Fruit fly (Drosophila melanogaster): ENCODE measurements around the gene CG17475.

Gene CG17475

DNA sequence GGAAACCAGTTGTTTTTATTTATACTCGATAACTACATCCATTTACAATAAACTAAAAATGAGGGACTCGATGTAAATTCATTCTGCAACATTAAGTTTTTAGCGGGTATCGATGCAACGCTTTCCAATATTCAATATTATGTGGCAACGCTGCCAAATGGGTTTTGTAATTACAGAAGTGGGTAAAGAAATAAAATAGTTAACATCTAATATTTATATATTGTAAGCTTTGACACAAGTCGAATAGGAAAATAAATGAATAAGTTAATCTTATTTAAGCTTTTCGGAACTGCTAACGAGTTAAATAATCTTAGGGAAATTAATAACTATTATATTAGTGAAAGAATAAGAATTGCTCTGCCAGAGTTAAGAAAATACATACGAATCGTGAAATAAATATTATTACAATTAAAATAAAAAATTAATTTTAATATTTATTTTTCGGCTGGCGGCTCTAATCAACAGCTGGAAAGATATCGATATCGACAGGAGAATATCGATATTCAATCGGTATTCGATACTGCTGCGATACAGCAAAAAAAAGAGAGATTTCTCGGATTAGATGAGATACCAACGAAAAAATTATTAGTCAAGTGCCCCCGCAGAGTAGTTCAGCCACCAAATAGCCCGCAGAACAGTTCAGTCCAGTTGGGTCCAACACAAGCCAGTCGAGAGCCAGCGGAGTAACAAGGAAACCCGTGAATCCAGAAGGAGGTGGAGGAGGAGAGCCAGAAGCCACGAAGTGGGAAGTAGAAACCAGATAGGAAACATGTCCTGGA is 45.0 kb downstream of the CG17475 start, which contains the start of gene GckIII:
Gene GckIII, plus strand, starts transcription at position 485 of the 779 bp plus-strand sequence.
- TF ChIP-seq CG3407 (GFP tag; optimal IDR thresholded peaks at IDR 0.05): no peak
- TF ChIP-seq Nf-YC (tag; optimal IDR thresholded peaks at IDR 0.05): no peak
- no peak for TF ChIP-seq gt (GFP tag; IDR thresholded peaks at IDR 0.05)
- TF ChIP-seq CG3065 (GFP tag; optimal IDR thresholded peaks at IDR 0.05): no peak
- TF ChIP-seq CG8281 (tag; optimal IDR thresholded peaks at IDR 0.05): no peak
- no peak for TF ChIP-seq ci (GFP tag; IDR thresholded peaks at IDR 0.05)
- TF ChIP-seq CG3726 (GFP tag; IDR thresholded peaks at IDR 0.05): no peak
- no peak for TF ChIP-seq CG12769 (tag; optimal IDR thresholded peaks at IDR 0.05)
- TF ChIP-seq Spps (tag; optimal IDR thresholded peaks at IDR 0.05): no peak
- no peak for TF ChIP-seq CG31441 (GFP tag; IDR thresholded peaks at IDR 0.05)
- TF ChIP-seq CG2129 (GFP tag; IDR thresholded peaks at IDR 0.05; ENCODE audit: partially characterized antibody): peak; percentile 86
- TF ChIP-seq CG6254 (GFP tag; optimal IDR thresholded peaks at IDR 0.05): no peak
- TF ChIP-seq sima (GFP tag; optimal IDR thresholded peaks at IDR 0.05): no peak
- no peak for TF ChIP-seq CG14441 (GFP tag; IDR thresholded peaks at IDR 0.05)
- TF ChIP-seq p53 (GFP tag; optimal IDR thresholded peaks at IDR 0.05): no peak
- TF ChIP-seq CG13287 (GFP tag; IDR thresholded peaks at IDR 0.05; ENCODE audit: partially characterized antibody): peak; percentile 87
- TF ChIP-seq CG4707 (GFP tag; optimal IDR thresholded peaks at IDR 0.05): no peak
- TF ChIP-seq mirr (GFP tag; optimal IDR thresholded peaks at IDR 0.05): no peak
- TF ChIP-seq CG30403 (GFP tag; optimal IDR thresholded peaks at IDR 0.05): no peak
- TF ChIP-seq CG10543 (GFP tag; optimal IDR thresholded peaks at IDR 0.05): no peak
- TF ChIP-seq CG10366 (GFP tag; IDR thresholded peaks at IDR 0.05): no peak
- no peak for TF ChIP-seq Mes4 (GFP tag; optimal IDR thresholded peaks at IDR 0.05)
- no peak for TF ChIP-seq Elba2 (GFP tag; optimal IDR thresholded peaks at IDR 0.05)
- TF ChIP-seq zen2 (GFP tag; IDR thresholded peaks at IDR 0.05; ENCODE audit: partially characterized antibody): peak; percentile 89
- TF ChIP-seq onecut (GFP tag; IDR thresholded peaks at IDR 0.05): no peak
- no peak for TF ChIP-seq CG17328 (GFP tag; IDR thresholded peaks at IDR 0.05)
- no peak for TF ChIP-seq stc (GFP tag; IDR thresholded peaks at IDR 0.05)
- no peak for TF ChIP-seq sr (GFP tag; IDR thresholded peaks at IDR 0.05)
- no peak for TF ChIP-seq chm (GFP tag; IDR thresholded peaks at IDR 0.05)
- no peak for TF ChIP-seq CG1792 (GFP tag; optimal IDR thresholded peaks at IDR 0.05)
- TF ChIP-seq Dp (GFP tag; optimal IDR thresholded peaks at IDR 0.05): peak; percentile 51
- TF ChIP-seq cas (GFP tag; IDR thresholded peaks at IDR 0.05): no peak
- no peak for TF ChIP-seq aop (GFP tag; IDR thresholded peaks at IDR 0.05)
- no peak for TF ChIP-seq Aef1 (GFP tag; IDR thresholded peaks at IDR 0.05)
- TF ChIP-seq klu (GFP tag; IDR thresholded peaks at IDR 0.05): no peak
- TF ChIP-seq CG32767 (GFP tag; IDR thresholded peaks at IDR 0.05): no peak
- no peak for TF ChIP-seq Awh (GFP tag; IDR thresholded peaks at IDR 0.05)
- TF ChIP-seq vnd (GFP tag; IDR thresholded peaks at IDR 0.05; ENCODE audit: partially characterized antibody): peak; percentile 66
- no peak for TF ChIP-seq her (GFP tag; optimal IDR thresholded peaks at IDR 0.05)
- TF ChIP-seq CG9215 (GFP tag; IDR thresholded peaks at IDR 0.05): no peak
- TF ChIP-seq CG33213 (GFP tag; optimal IDR thresholded peaks at IDR 0.05): no peak
- TF ChIP-seq pros (GFP tag; optimal IDR thresholded peaks at IDR 0.05): no peak
- TF ChIP-seq Dek (tag; optimal IDR thresholded peaks at IDR 0.05): no peak
- no peak for TF ChIP-seq Hmr (GFP tag; optimal IDR thresholded peaks at IDR 0.05)
- no peak for TF ChIP-seq Nf-YB (GFP tag; optimal IDR thresholded peaks at IDR 0.05)
- TF ChIP-seq CG11456 (GFP tag; IDR thresholded peaks at IDR 0.05): no peak
- TF ChIP-seq sens (GFP tag): peak; percentile 82
- TF ChIP-seq stwl (tag; optimal IDR thresholded peaks at IDR 0.05): peak; percentile 59
- no peak for TF ChIP-seq tll (GFP tag; optimal IDR thresholded peaks at IDR 0.05)
- no peak for TF ChIP-seq run (tag; optimal IDR thresholded peaks at IDR 0.05)
- TF ChIP-seq scrt (GFP tag; optimal IDR thresholded peaks at IDR 0.05): no peak
